Worm (Caenorhabditis elegans) whole organism, L2 larva: ENCODE results near the gene ZK1307.4.

Source experiments
- C34F6.9 ChIP-seq: fragments of 150-350 bp; optimal IDR thresholded peaks from 2 replicates; lab custom pipeline; 2014; ENCODE audit warnings: missing biosample characterization, missing genetic modification characterization
- F13H6.1 ChIP-seq: sonication (generic microtip); optimal IDR thresholded peaks from 2 replicates; lab custom pipeline; 2016; ENCODE audit warnings: missing genetic modification characterization, missing compliant biosample characterization
- R02D3.7 ChIP-seq: fragments of 150-350 bp; optimal IDR thresholded peaks from 2 replicates; lab custom pipeline; 2014; ENCODE audit warnings: missing biosample characterization, missing genetic modification characterization
- Y55F3AM.14 ChIP-seq: fragments of 200-800 bp; sonication (Bioruptor generic); optimal IDR thresholded peaks from 2 replicates; lab custom pipeline; 2018; ENCODE audit warnings: mild to moderate bottlenecking, missing genetic modification characterization, missing compliant biosample characterization
- ZK546.5 ChIP-seq: sonication (generic microtip); optimal IDR thresholded peaks from 2 replicates; lab custom pipeline; 2017; ENCODE audit warnings: missing biosample characterization, missing genetic modification characterization
- alr-1 ChIP-seq: fragments of 150-350 bp; optimal IDR thresholded peaks from 2 replicates; lab custom pipeline; 2014; ENCODE audit warnings: missing biosample characterization, missing genetic modification characterization
- aly-2 ChIP-seq: fragments of 150-350 bp; optimal IDR thresholded peaks from 2 replicates; lab custom pipeline; 2014; ENCODE audit warnings: missing biosample characterization, missing genetic modification characterization
- ama-1 ChIP-seq: fragments of 150-350 bp; optimal IDR thresholded peaks from 2 replicates; lab custom pipeline; 2018; ENCODE audit warnings: inconsistent platforms
- blmp-1 ChIP-seq: sonication (generic microtip); optimal IDR thresholded peaks from 2 replicates; lab custom pipeline; 2017; ENCODE audit warnings: missing genetic modification characterization, mild to moderate bottlenecking, missing compliant biosample characterization, antibody characterized with exemption, moderate library complexity; ENCODE audit not compliant: insufficient read depth
- ceh-16 ChIP-seq: fragments of 150-350 bp; optimal IDR thresholded peaks from 2 replicates; lab custom pipeline; 2014; ENCODE audit warnings: missing biosample characterization, missing genetic modification characterization
- ceh-82 ChIP-seq: fragments of 150-350 bp; optimal IDR thresholded peaks from 2 replicates; lab custom pipeline; 2014; ENCODE audit warnings: missing biosample characterization, missing genetic modification characterization
- crh-2 ChIP-seq: sonication (generic microtip); optimal IDR thresholded peaks from 2 replicates; lab custom pipeline; 2017; ENCODE audit warnings: missing biosample characterization, missing genetic modification characterization
- dmd-4 ChIP-seq: sonication (generic microtip); optimal IDR thresholded peaks from 2 replicates; lab custom pipeline; 2017; ENCODE audit warnings: missing biosample characterization, missing genetic modification characterization
- egl-27 ChIP-seq: sonication (generic microtip); optimal IDR thresholded peaks from 3 replicates; lab custom pipeline; 2017; ENCODE audit warnings: missing biosample characterization, missing genetic modification reagents, missing genetic modification characterization
- elt-1 ChIP-seq: fragments of 150-350 bp; optimal IDR thresholded peaks from 2 replicates; lab custom pipeline; 2014; ENCODE audit warnings: missing biosample characterization, missing genetic modification characterization
- fos-1 ChIP-seq: fragments of 150-350 bp; optimal IDR thresholded peaks from 2 replicates; lab custom pipeline; 2014; ENCODE audit warnings: missing biosample characterization, missing genetic modification characterization
- gmeb-1 ChIP-seq: fragments of 150-350 bp; optimal IDR thresholded peaks from 2 replicates; lab custom pipeline; 2014; ENCODE audit warnings: missing biosample characterization, missing genetic modification characterization
- lin-11 ChIP-seq: fragments of 150-350 bp; sonication (generic microtip); optimal IDR thresholded peaks from 2 replicates; lab custom pipeline; 2014; ENCODE audit warnings: missing biosample characterization, missing genetic modification characterization, inconsistent platforms, mixed read lengths
- lin-13 ChIP-seq: fragments of 150-350 bp; optimal IDR thresholded peaks from 2 replicates; lab custom pipeline; 2014; ENCODE audit warnings: missing biosample characterization, missing genetic modification reagents, missing genetic modification characterization
- lin-39 ChIP-seq: fragments of 150-350 bp; optimal IDR thresholded peaks from 2 replicates; lab custom pipeline; 2014; ENCODE audit warnings: missing biosample characterization, missing genetic modification reagents, missing genetic modification characterization
- lsy-2 ChIP-seq, 2 experiments: fragments of 150-350 bp in 1 of 2; sonication (generic microtip) in 1 of 2; optimal IDR thresholded peaks; 2 replicates each; lab custom pipeline; 2014 to 2017; ENCODE audit warnings: missing biosample characterization in 2 of 2, missing genetic modification characterization in 2 of 2
- mab-5 ChIP-seq: fragments of 150-350 bp; optimal IDR thresholded peaks from 2 replicates; lab custom pipeline; 2014; ENCODE audit warnings: missing biosample characterization, missing genetic modification characterization
- mbf-1 ChIP-seq: sonication (generic microtip); optimal IDR thresholded peaks from 2 replicates; lab custom pipeline; 2017; ENCODE audit warnings: missing biosample characterization, missing genetic modification characterization
- mdl-1 ChIP-seq, 2 experiments: fragments of 150-350 bp in 1 of 2; sonication (generic microtip) in 1 of 2; optimal IDR thresholded peaks; 2 replicates each; lab custom pipeline; 2017; ENCODE audit warnings: missing biosample characterization in 2 of 2, missing genetic modification characterization in 2 of 2
- nhr-10 ChIP-seq: sonication (generic microtip); optimal IDR thresholded peaks from 2 replicates; lab custom pipeline; 2017; ENCODE audit warnings: missing biosample characterization, missing genetic modification characterization
- nhr-11 ChIP-seq: fragments of 150-350 bp; optimal IDR thresholded peaks from 2 replicates; lab custom pipeline; 2014; ENCODE audit warnings: missing biosample characterization, missing genetic modification characterization
- nhr-12 ChIP-seq: fragments of 150-350 bp; optimal IDR thresholded peaks from 2 replicates; lab custom pipeline; 2014; ENCODE audit warnings: missing biosample characterization, missing genetic modification characterization
- nhr-129 ChIP-seq: fragments of 150-350 bp; optimal IDR thresholded peaks from 2 replicates; lab custom pipeline; 2014; ENCODE audit warnings: missing biosample characterization, missing genetic modification characterization
- nhr-21 ChIP-seq: fragments of 150-350 bp; optimal IDR thresholded peaks from 2 replicates; lab custom pipeline; 2014; ENCODE audit warnings: missing biosample characterization, missing genetic modification characterization
- nhr-23 ChIP-seq: fragments of 150-350 bp; optimal IDR thresholded peaks from 2 replicates; lab custom pipeline; 2014; ENCODE audit warnings: missing biosample characterization, missing genetic modification reagents, missing genetic modification characterization
- nhr-25 ChIP-seq: fragments of 150-350 bp; sonication (generic microtip); optimal IDR thresholded peaks from 3 replicates; lab custom pipeline; 2014; ENCODE audit warnings: missing biosample characterization, missing genetic modification characterization
- nhr-6 ChIP-seq: fragments of 150-350 bp; optimal IDR thresholded peaks from 2 replicates; lab custom pipeline; 2014; ENCODE audit warnings: missing biosample characterization, missing genetic modification characterization
- peb-1 ChIP-seq: fragments of 150-350 bp; optimal IDR thresholded peaks from 2 replicates; lab custom pipeline; 2014; ENCODE audit warnings: missing biosample characterization, missing genetic modification characterization
- sem-4 ChIP-seq: fragments of 150-350 bp; optimal IDR thresholded peaks from 2 replicates; lab custom pipeline; 2014; ENCODE audit warnings: missing biosample characterization, missing genetic modification reagents, missing genetic modification characterization
- skn-1 ChIP-seq: sonication (generic microtip); optimal IDR thresholded peaks from 2 replicates; lab custom pipeline; 2017; ENCODE audit warnings: missing biosample characterization, missing genetic modification characterization
- sma-3 ChIP-seq: sonication (generic microtip); optimal IDR thresholded peaks from 2 replicates; lab custom pipeline; 2016; ENCODE audit warnings: missing genetic modification reagents, missing genetic modification characterization, missing compliant biosample characterization
- sma-9 ChIP-seq, 2 experiments: fragments of 150-350 bp in 1 of 2; sonication (generic microtip) in 1 of 2; optimal IDR thresholded peaks; 2 replicates each; lab custom pipeline; 2014 to 2016; ENCODE audit warnings: missing genetic modification characterization in 2 of 2, mild to moderate bottlenecking in 1 of 2, missing biosample characterization in 1 of 2, missing compliant biosample characterization in 1 of 2, missing genetic modification reagents in 1 of 2, moderate library complexity in 1 of 2
- unc-39 ChIP-seq: fragments of 150-350 bp; optimal IDR thresholded peaks from 2 replicates; lab custom pipeline; 2014; ENCODE audit warnings: missing biosample characterization, missing genetic modification characterization
- unc-55 ChIP-seq: fragments of 150-350 bp; sonication (generic microtip); optimal IDR thresholded peaks from 3 replicates; lab custom pipeline; 2014; ENCODE audit warnings: missing biosample characterization, missing genetic modification reagents, missing genetic modification characterization
- unc-62 ChIP-seq: fragments of 150-350 bp; optimal IDR thresholded peaks from 2 replicates; lab custom pipeline; 2014; ENCODE audit warnings: missing biosample characterization, missing genetic modification reagents, missing genetic modification characterization
- ztf-1 ChIP-seq: fragments of 200-800 bp; sonication (Bioruptor generic); conservative IDR thresholded peaks from 2 replicates; pipeline ENCODE4 v1.3.6; 2022; ENCODE audit warnings: missing genetic modification characterization, missing compliant biosample characterization
- ztf-11 ChIP-seq: sonication (generic microtip); optimal IDR thresholded peaks from 2 replicates; lab custom pipeline; 2017; ENCODE audit warnings: missing biosample characterization, missing genetic modification characterization
- ztf-4 ChIP-seq: fragments of 150-350 bp; optimal IDR thresholded peaks from 2 replicates; lab custom pipeline; 2014; ENCODE audit warnings: missing biosample characterization, missing genetic modification characterization

The ZK1307.4 gene

ce11 chrII:9621121-9621520 lies 30.5 kb downstream of the ZK1307.4 start:
- TF ChIP-seq nhr-6 (tag; lab: Kevin White, UChicago) (no peak), mab-5 (tag; lab: Kevin White, UChicago) (no peak), mbf-1 (tag; lab: Kevin White, UChicago) (no peak), Y55F3AM.14 (GFP tag; lab: Kevin White, UChicago) (no peak), ama-1 (lab: Kevin White, UChicago) (no peak), R02D3.7 (tag; lab: Kevin White, UChicago) (no peak), fos-1 (tag; lab: Kevin White, UChicago) (no peak), ztf-4 (tag; lab: Kevin White, UChicago) (no peak), mdl-1 (tag; optimal IDR thresholded peaks at IDR 0.05; lab: Kevin White, UChicago) (no peak), C34F6.9 (tag; lab: Kevin White, UChicago) (peak; percentile 61), sma-3 (GFP tag; lab: Kevin White, UChicago) (no peak), nhr-129 (tag; lab: Kevin White, UChicago) (peak; percentile 43), nhr-25 (no peak), sem-4 (tag; lab: Kevin White, UChicago) (no peak), ceh-16 (tag; lab: Kevin White, UChicago) (no peak), ztf-11 (tag; lab: Kevin White, UChicago) (no peak), blmp-1 (no peak), alr-1 (no peak), lin-11 (tag; lab: Kevin White, UChicago) (no peak), ZK546.5 (tag; lab: Kevin White, UChicago) (no peak), skn-1 (no peak), unc-62 (GFP tag; lab: Kevin White, UChicago) (no peak), F13H6.1 (tag; lab: Kevin White, UChicago) (peak; percentile 70), nhr-11 (no peak), sma-9 (GFP tag; optimal IDR thresholded peaks at IDR 0.05; lab: Kevin White, UChicago) (peak; percentile 50), sma-9 (tag; optimal IDR thresholded peaks at IDR 0.05; lab: Kevin White, UChicago) (no peak), peb-1 (tag; lab: Kevin White, UChicago) (no peak), unc-55 (GFP tag; lab: Kevin White, UChicago) (peak; percentile 1), gmeb-1 (tag; lab: Kevin White, UChicago) (no peak), nhr-23 (tag; lab: Kevin White, UChicago) (no peak), ztf-1 (GFP tag; lab: Robert Waterston, UW) (no peak), nhr-12 (tag; lab: Kevin White, UChicago) (no peak), egl-27 (tag; lab: Kevin White, UChicago) (no peak), lsy-2 (tag; optimal IDR thresholded peaks at IDR 0.05; lab: Kevin White, UChicago) (peak in 1 of 2 experiments; percentile 24), nhr-10 (no peak)

- TF ChIP-seq nhr-129 (tag; lab: Kevin White, UChicago) (no peak), nhr-6 (tag; lab: Kevin White, UChicago) (peak; percentile 29), C34F6.9 (tag; lab: Kevin White, UChicago) (no peak), blmp-1 (peak; percentile 4), sma-3 (GFP tag; lab: Kevin White, UChicago) (peak; percentile 1), sma-9 (GFP tag; optimal IDR thresholded peaks at IDR 0.05; lab: Kevin White, UChicago) (peak; percentile 15), sma-9 (tag; optimal IDR thresholded peaks at IDR 0.05; lab: Kevin White, UChicago) (no peak), nhr-25 (peak; percentile 59)
These were observed 31.0 kb downstream of the ZK1307.4 start for ce11 chrII:9620616-9621015.

ce11 chrII:9619995-9620535 lies 31.5 kb downstream of the ZK1307.4 start:
- TF ChIP-seq F13H6.1 (tag; lab: Kevin White, UChicago) (peak; percentile 13), nhr-23 (tag; lab: Kevin White, UChicago) (no peak), nhr-21 (tag; lab: Kevin White, UChicago) (no peak), fos-1 (tag; lab: Kevin White, UChicago) (peak; percentile 45), ama-1 (lab: Kevin White, UChicago) (peak; percentile 33)
- TF ChIP-seq, all 48 proteins: peak for 3

- TF ChIP-seq dmd-4 (tag; lab: Kevin White, UChicago) (no peak), elt-1 (tag; lab: Kevin White, UChicago) (peak; percentile 81), nhr-11 (no peak), aly-2 (tag; lab: Kevin White, UChicago) (no peak), ZK546.5 (tag; lab: Kevin White, UChicago) (no peak), nhr-25 (peak; percentile 31), C34F6.9 (tag; lab: Kevin White, UChicago) (peak; percentile 41), ztf-1 (GFP tag; lab: Robert Waterston, UW) (no peak), lsy-2 (tag; optimal IDR thresholded peaks at IDR 0.05; lab: Kevin White, UChicago) (peak in 1 of 2 experiments; percentile 49), unc-39 (tag; lab: Kevin White, UChicago) (no peak), peb-1 (tag; lab: Kevin White, UChicago) (no peak), sma-9 (GFP tag; optimal IDR thresholded peaks at IDR 0.05; lab: Kevin White, UChicago) (peak; percentile 39), sma-9 (tag; optimal IDR thresholded peaks at IDR 0.05; lab: Kevin White, UChicago) (no peak), mab-5 (tag; lab: Kevin White, UChicago) (no peak), skn-1 (peak; percentile 32), lin-39 (tag; lab: Kevin White, UChicago) (no peak), fos-1 (tag; lab: Kevin White, UChicago) (peak; percentile 95), nhr-21 (tag; lab: Kevin White, UChicago) (peak; percentile 67), ama-1 (lab: Kevin White, UChicago) (peak; percentile 19), nhr-129 (tag; lab: Kevin White, UChicago) (peak; percentile 86), ceh-82 (tag; lab: Kevin White, UChicago) (no peak), crh-2 (tag; lab: Kevin White, UChicago) (peak; percentile 45), F13H6.1 (tag; lab: Kevin White, UChicago) (peak; percentile 70), lin-13 (peak; percentile 5), ceh-16 (tag; lab: Kevin White, UChicago) (peak; percentile 62)
These were observed 32.2 kb downstream of the ZK1307.4 start for ce11 chrII:9619402-9619862.
